Fruit fly (Drosophila melanogaster) whole organism, embryonic: ENCODE measurements around the gene Obp99c.

ENCODE experiments used
- Abd-B ChIP-seq: fragments of 200-800 bp; sonication (Bioruptor generic); optimal IDR thresholded peaks from 2 replicates; lab custom pipeline; 2018; ENCODE audit warnings: missing biosample characterization, mild to moderate bottlenecking, missing genetic modification characterization, moderate library complexity
- B-H2 ChIP-seq: fragments of 200-800 bp; sonication (Bioruptor generic); optimal IDR thresholded peaks from 2 replicates; lab custom pipeline; 2018; ENCODE audit warnings: missing biosample characterization, mild to moderate bottlenecking, missing genetic modification characterization
- C15 ChIP-seq: fragments of 200-800 bp; sonication (Bioruptor generic); IDR thresholded peaks from 3 replicates; pipeline ENCODE4 v1.3.6; 2022; ENCODE audit warnings: missing biosample characterization, missing genetic modification characterization
- CG10979 ChIP-seq: fragments of 200-800 bp; sonication (Bioruptor generic); optimal IDR thresholded peaks from 2 replicates; lab custom pipeline; 2018; ENCODE audit warnings: missing biosample characterization, mild to moderate bottlenecking, missing genetic modification characterization, moderate library complexity
- CG11723 ChIP-seq: fragments of 200-800 bp; sonication (Bioruptor generic); optimal IDR thresholded peaks from 2 replicates; lab custom pipeline; 2017; ENCODE audit warnings: missing biosample characterization, mild to moderate bottlenecking, missing genetic modification characterization
- CG12391 ChIP-seq: fragments of 200-800 bp; sonication (Bioruptor generic); optimal IDR thresholded peaks from 3 replicates; lab custom pipeline; 2018; ENCODE audit warnings: missing biosample characterization, mild to moderate bottlenecking, missing genetic modification characterization, moderate library complexity
- CG13296 ChIP-seq: fragments of 200-800 bp; sonication (Bioruptor generic); optimal IDR thresholded peaks from 3 replicates; lab custom pipeline; 2018; ENCODE audit warnings: missing biosample characterization, mild to moderate bottlenecking, missing genetic modification characterization
- CG13424 ChIP-seq: fragments of 200-800 bp; sonication (Bioruptor generic); optimal IDR thresholded peaks from 2 replicates; lab custom pipeline; 2019; ENCODE audit warnings: missing biosample characterization, mild to moderate bottlenecking, missing genetic modification characterization, moderate library complexity
- CG14965 ChIP-seq: fragments of 200-800 bp; sonication (Bioruptor generic); optimal IDR thresholded peaks from 2 replicates; lab custom pipeline; 2016; ENCODE audit warnings: missing biosample characterization, missing genetic modification characterization, borderline replicate concordance
- CG15479 ChIP-seq: fragments of 200-800 bp; sonication (Bioruptor generic); optimal IDR thresholded peaks from 3 replicates; lab custom pipeline; 2019; ENCODE audit warnings: missing biosample characterization, mild to moderate bottlenecking, missing genetic modification characterization, moderate library complexity
- CG2129 ChIP-seq: fragments of 200-800 bp; sonication (Bioruptor generic); IDR thresholded peaks from 2 replicates; pipeline ENCODE4 v1.3.6; 2022; ENCODE audit warnings: missing biosample characterization, missing genetic modification characterization; ENCODE audit not compliant: partially characterized antibody
- CG30403 ChIP-seq: fragments of 200-800 bp; sonication (Bioruptor generic); optimal IDR thresholded peaks from 3 replicates; lab custom pipeline; 2016; ENCODE audit warnings: missing biosample characterization, missing genetic modification characterization
- CG31441 ChIP-seq: fragments of 200-800 bp; sonication (Bioruptor generic); IDR thresholded peaks from 2 replicates; pipeline ENCODE4 v1.3.6; 2022; ENCODE audit warnings: missing biosample characterization, missing genetic modification characterization
- CG34376 ChIP-seq: fragments of 200-800 bp; sonication (Bioruptor generic); optimal IDR thresholded peaks from 2 replicates; lab custom pipeline; 2018; ENCODE audit warnings: missing biosample characterization, mild to moderate bottlenecking, missing genetic modification characterization
- CG34422 ChIP-seq: fragments of 200-800 bp; sonication (Bioruptor generic); IDR thresholded peaks from 3 replicates; pipeline ENCODE4 v1.3.6; 2022; ENCODE audit warnings: missing biosample characterization, missing genetic modification characterization
- CG3995 ChIP-seq: fragments of 200-800 bp; sonication (Bioruptor generic); optimal IDR thresholded peaks from 3 replicates; lab custom pipeline; 2016; ENCODE audit warnings: missing biosample characterization, missing genetic modification characterization
- CG6272 ChIP-seq: fragments of 200-800 bp; sonication (Bioruptor generic); IDR thresholded peaks from 2 replicates; pipeline ENCODE4 v1.3.6; 2022; ENCODE audit warnings: missing biosample characterization, missing genetic modification characterization
- CG7271 ChIP-seq: fragments of 200-800 bp; sonication (Bioruptor generic); optimal IDR thresholded peaks from 2 replicates; lab custom pipeline; 2018; ENCODE audit warnings: missing biosample characterization, mild to moderate bottlenecking, missing genetic modification characterization, moderate library complexity
- CG7928 ChIP-seq: fragments of 200-800 bp; sonication (Bioruptor generic); optimal IDR thresholded peaks from 2 replicates; lab custom pipeline; 2017; ENCODE audit warnings: missing biosample characterization, mild to moderate bottlenecking, missing genetic modification characterization
- CrebB ChIP-seq: fragments of 200-800 bp; sonication (Bioruptor generic); optimal IDR thresholded peaks from 3 replicates; lab custom pipeline; 2018; ENCODE audit warnings: missing biosample characterization, mild to moderate bottlenecking, missing genetic modification characterization
- Dbx ChIP-seq: fragments of 200-800 bp; sonication (Bioruptor generic); IDR thresholded peaks from 3 replicates; pipeline ENCODE4 v1.3.6; 2022; ENCODE audit warnings: missing biosample characterization, missing genetic modification characterization
- Elba2 ChIP-seq: fragments of 200-800 bp; sonication (Bioruptor generic); optimal IDR thresholded peaks from 3 replicates; lab custom pipeline; 2016; ENCODE audit warnings: missing biosample characterization, missing genetic modification characterization
- Fer1 ChIP-seq: fragments of 200-800 bp; sonication (Bioruptor generic); optimal IDR thresholded peaks from 2 replicates; lab custom pipeline; 2017; ENCODE audit warnings: missing biosample characterization, mild to moderate bottlenecking, missing genetic modification characterization
- H15 ChIP-seq: fragments of 200-800 bp; sonication (Bioruptor generic); IDR thresholded peaks from 3 replicates; pipeline ENCODE4 v1.3.6; 2022; ENCODE audit warnings: missing biosample characterization, missing genetic modification characterization
- Jarid2 ChIP-seq: fragments of 200-800 bp; sonication (Bioruptor generic); optimal IDR thresholded peaks from 3 replicates; lab custom pipeline; 2017; ENCODE audit warnings: mild to moderate bottlenecking, missing biosample characterization, missing genetic modification reagents, missing genetic modification characterization
- NC2β ChIP-seq: fragments of 200-800 bp; sonication (Bioruptor generic); optimal IDR thresholded peaks from 2 replicates; lab custom pipeline; 2016; ENCODE audit warnings: missing biosample characterization, missing genetic modification characterization
- NK7.1 ChIP-seq: fragments of 200-800 bp; sonication (Bioruptor generic); optimal IDR thresholded peaks from 3 replicates; lab custom pipeline; 2016; ENCODE audit warnings: missing biosample characterization, missing genetic modification characterization
- NfI ChIP-seq: fragments of 200-800 bp; sonication (Bioruptor generic); optimal IDR thresholded peaks from 3 replicates; lab custom pipeline; 2018; ENCODE audit warnings: missing biosample characterization, mild to moderate bottlenecking, missing genetic modification characterization, moderate library complexity
- Opbp ChIP-seq: fragments of 200-800 bp; sonication (Bioruptor generic); IDR thresholded peaks from 3 replicates; pipeline ENCODE4 v1.3.6; 2022; ENCODE audit warnings: missing biosample characterization, missing genetic modification characterization; ENCODE audit not compliant: partially characterized antibody
- Rfx ChIP-seq: fragments of 200-800 bp; sonication (Bioruptor generic); IDR thresholded peaks from 2 replicates; pipeline ENCODE4 v1.3.6; 2022; ENCODE audit warnings: missing biosample characterization, missing genetic modification characterization
- Six4 ChIP-seq: fragments of 200-800 bp; sonication (Bioruptor generic); optimal IDR thresholded peaks from 2 replicates; lab custom pipeline; 2016; ENCODE audit warnings: missing biosample characterization, missing genetic modification characterization
- Stat92E ChIP-seq, 3 experiments: fragments of >200 bp in 2 of 3; fragments of 200-800 bp in 1 of 3; sonication (Bioruptor generic) in 1 of 3; optimal IDR thresholded peaks; 2 replicates each; lab custom pipeline; 2017 to 2019; ENCODE audit warnings: missing biosample characterization in 3 of 3, missing genetic modification characterization in 3 of 3, mild to moderate bottlenecking in 1 of 3, moderate library complexity in 1 of 3
- bab2 ChIP-seq: fragments of 200-800 bp; sonication (Bioruptor generic); optimal IDR thresholded peaks from 2 replicates; lab custom pipeline; 2016; ENCODE audit warnings: missing biosample characterization, missing genetic modification characterization
- crol ChIP-seq: fragments of 200-800 bp; sonication (Bioruptor generic); IDR thresholded peaks from 2 replicates; pipeline ENCODE4 v1.3.6; 2022; ENCODE audit warnings: missing biosample characterization, missing genetic modification characterization
- fru ChIP-seq: fragments of >200 bp; optimal IDR thresholded peaks from 2 replicates; lab custom pipeline; 2017
- gce ChIP-seq: fragments of 200-800 bp; sonication (Bioruptor generic); IDR thresholded peaks from 3 replicates; pipeline ENCODE4 v1.3.6; 2022; ENCODE audit warnings: missing biosample characterization, missing genetic modification characterization
- gfzf ChIP-seq: fragments of 200-800 bp; sonication (Bioruptor generic); optimal IDR thresholded peaks from 2 replicates; lab custom pipeline; 2016; ENCODE audit warnings: missing biosample characterization, mild to moderate bottlenecking, missing genetic modification characterization, moderate library complexity
- grau ChIP-seq: fragments of 200-800 bp; optimal IDR thresholded peaks from 3 replicates; lab custom pipeline; 2019; ENCODE audit warnings: missing biosample characterization, mild to moderate bottlenecking, missing genetic modification characterization, moderate library complexity
- gsb ChIP-seq: fragments of 200-800 bp; sonication (Bioruptor generic); IDR thresholded peaks from 2 replicates; pipeline ENCODE4 v1.3.6; 2022; ENCODE audit warnings: missing biosample characterization, missing genetic modification characterization
- knrl ChIP-seq: fragments of 200-800 bp; sonication (Bioruptor generic); IDR thresholded peaks from 3 replicates; pipeline ENCODE4 v1.3.6; 2022; ENCODE audit warnings: missing biosample characterization, missing genetic modification characterization; ENCODE audit not compliant: partially characterized antibody
- mam ChIP-seq: fragments of 200-800 bp; sonication (Bioruptor generic); optimal IDR thresholded peaks from 3 replicates; lab custom pipeline; 2016; ENCODE audit warnings: missing biosample characterization, missing genetic modification characterization
- onecut ChIP-seq: fragments of 200-800 bp; sonication (Bioruptor generic); IDR thresholded peaks from 2 replicates; pipeline ENCODE4 v1.3.6; 2022; ENCODE audit warnings: missing biosample characterization, missing genetic modification characterization
- org-1 ChIP-seq: fragments of 200-800 bp; sonication (Bioruptor generic); optimal IDR thresholded peaks from 2 replicates; lab custom pipeline; 2017; ENCODE audit warnings: missing biosample characterization, missing genetic modification characterization
- run ChIP-seq: fragments of 200-800 bp; sonication (Bioruptor generic); optimal IDR thresholded peaks from 3 replicates; lab custom pipeline; 2018; ENCODE audit warnings: missing biosample characterization, mild to moderate bottlenecking, missing genetic modification characterization
- sd ChIP-seq: fragments of 200-800 bp; sonication (Bioruptor generic); optimal IDR thresholded peaks from 3 replicates; lab custom pipeline; 2018; ENCODE audit warnings: missing biosample characterization, mild to moderate bottlenecking, missing genetic modification characterization, moderate library complexity
- sima ChIP-seq: fragments of 200-800 bp; sonication (Bioruptor generic); optimal IDR thresholded peaks from 2 replicates; lab custom pipeline; 2016; ENCODE audit warnings: missing biosample characterization, missing genetic modification characterization
- slou ChIP-seq: fragments of 200-800 bp; sonication (Bioruptor generic); optimal IDR thresholded peaks from 3 replicates; lab custom pipeline; 2016; ENCODE audit warnings: missing biosample characterization, missing genetic modification characterization
- unpg ChIP-seq: fragments of 200-800 bp; sonication (Bioruptor generic); optimal IDR thresholded peaks from 3 replicates; lab custom pipeline; 2018; ENCODE audit warnings: missing biosample characterization, mild to moderate bottlenecking, missing genetic modification characterization, moderate library complexity
- wek ChIP-seq: fragments of 200-800 bp; sonication (Bioruptor generic); optimal IDR thresholded peaks from 3 replicates; lab custom pipeline; 2018; ENCODE audit warnings: missing biosample characterization, mild to moderate bottlenecking, missing genetic modification characterization, moderate library complexity
- z ChIP-seq: fragments of 200-800 bp; sonication (Bioruptor generic); IDR thresholded peaks from 3 replicates; pipeline ENCODE4 v1.3.6; 2022; ENCODE audit warnings: missing biosample characterization, missing genetic modification characterization

The Obp99c gene

dm6 chr3R:29716782-29717317 is 27.7 kb upstream of the Obp99c start, which contains the start of gene Obp99b (continued):
- peak; percentile 56 for TF ChIP-seq org-1 (GFP tag; lab: Kevin White, UChicago)
- TF ChIP-seq CG31441 (GFP tag; lab: Robert Waterston, UW) = peak; percentile 53
- peak; percentile 45 for TF ChIP-seq mam
- TF ChIP-seq CG15479 (GFP tag; lab: Kevin White, UChicago) = no peak
- TF ChIP-seq Stat92E (GFP tag; optimal IDR thresholded peaks at IDR 0.05; lab: Kevin White, UChicago) = no peak
- peak; percentile 91 for TF ChIP-seq NfI
- TF ChIP-seq C15 = 0 out of 3 replicates have a peak, but pooled peaks have one; percentile 35
- TF ChIP-seq knrl = no peak
- TF ChIP-seq CG30403 (GFP tag; lab: Kevin White, UChicago) = peak; percentile 18
- TF ChIP-seq wek (GFP tag; lab: Kevin White, UChicago) = peak; percentile 86
- peak; percentile 70 for TF ChIP-seq CG11723 (GFP tag; lab: Kevin White, UChicago)
- TF ChIP-seq CG10979 = peak; percentile 85
- peak; percentile 68; the same call in 2 of the 3 replicates for TF ChIP-seq Dbx
- peak; percentile 98 for TF ChIP-seq CG14965
- TF ChIP-seq CG34376 (GFP tag; lab: Kevin White, UChicago) = peak; percentile 67
- TF ChIP-seq CG6272 (GFP tag; lab: Robert Waterston, UW) = no peak
- peak; percentile 63 for TF ChIP-seq gsb (GFP tag; lab: Robert Waterston, UW)
- peak; percentile 91 for TF ChIP-seq gce (GFP tag; lab: Robert Waterston, UW)
- no peak for TF ChIP-seq CG3995 (GFP tag; lab: Kevin White, UChicago)
- peak; percentile 74; the same call in 2 of the 3 replicates for TF ChIP-seq CG34422
- TF ChIP-seq Jarid2 (GFP tag; lab: Kevin White, UChicago) = peak; percentile 73
- TF ChIP-seq B-H2 (GFP tag; lab: Kevin White, UChicago) = peak; percentile 27
- TF ChIP-seq Fer1 (GFP tag; lab: Kevin White, UChicago) = no peak
- TF ChIP-seq sima (GFP tag; lab: Kevin White, UChicago) = no peak
- TF ChIP-seq CG2129 = no peak
- no peak for TF ChIP-seq Abd-B (GFP tag; lab: Kevin White, UChicago)
- peak; percentile 75 for TF ChIP-seq CG13296
- TF ChIP-seq CG7928 = peak; percentile 22
- 0 out of 2 replicates have a peak, but pooled peaks have one; percentile 28 for TF ChIP-seq crol
- peak; percentile 82 for TF ChIP-seq NC2β
- no peak for TF ChIP-seq z (GFP tag; lab: Robert Waterston, UW)
- TF ChIP-seq bab2 = peak; percentile 56
- peak; percentile 71 for TF ChIP-seq CG13424 (tag; lab: Kevin White, UChicago)
- TF ChIP-seq run (tag; lab: Kevin White, UChicago) = no peak
- TF ChIP-seq gfzf (GFP tag; lab: Kevin White, UChicago) = no peak
- peak; percentile 25 for TF ChIP-seq sd (tag; lab: Kevin White, UChicago)
- peak; percentile 63 for TF ChIP-seq Six4 (GFP tag; lab: Kevin White, UChicago)
- TF ChIP-seq H15 (GFP tag; lab: Robert Waterston, UW) = peak; percentile 90
- peak; percentile 55 for TF ChIP-seq grau
- peak; percentile 80 for TF ChIP-seq unpg (GFP tag; lab: Kevin White, UChicago)
- peak; percentile 70 for TF ChIP-seq NK7.1 (GFP tag; lab: Kevin White, UChicago)
- no peak for TF ChIP-seq slou
- peak; percentile 74 for TF ChIP-seq CrebB (tag; lab: Kevin White, UChicago)
- TF ChIP-seq Elba2 (GFP tag; lab: Kevin White, UChicago) = peak; percentile 62
- TF ChIP-seq onecut = peak; percentile 92
- TF ChIP-seq Opbp = no peak
- TF ChIP-seq fru (lab: Kevin White, UChicago) = no peak
- peak; percentile 91 for TF ChIP-seq Rfx (GFP tag; lab: Robert Waterston, UW)
- peak; percentile 29 for TF ChIP-seq CG12391 (tag; lab: Kevin White, UChicago)
- TF ChIP-seq CG7271 (tag; lab: Kevin White, UChicago) = peak; percentile 79
